Fruit fly (Drosophila melanogaster): ENCODE data around the gene MED24.
A peak's percentile ranks its signal among the peaks of the same experiment; 100 is the strongest.

The MED24 gene

DNA sequence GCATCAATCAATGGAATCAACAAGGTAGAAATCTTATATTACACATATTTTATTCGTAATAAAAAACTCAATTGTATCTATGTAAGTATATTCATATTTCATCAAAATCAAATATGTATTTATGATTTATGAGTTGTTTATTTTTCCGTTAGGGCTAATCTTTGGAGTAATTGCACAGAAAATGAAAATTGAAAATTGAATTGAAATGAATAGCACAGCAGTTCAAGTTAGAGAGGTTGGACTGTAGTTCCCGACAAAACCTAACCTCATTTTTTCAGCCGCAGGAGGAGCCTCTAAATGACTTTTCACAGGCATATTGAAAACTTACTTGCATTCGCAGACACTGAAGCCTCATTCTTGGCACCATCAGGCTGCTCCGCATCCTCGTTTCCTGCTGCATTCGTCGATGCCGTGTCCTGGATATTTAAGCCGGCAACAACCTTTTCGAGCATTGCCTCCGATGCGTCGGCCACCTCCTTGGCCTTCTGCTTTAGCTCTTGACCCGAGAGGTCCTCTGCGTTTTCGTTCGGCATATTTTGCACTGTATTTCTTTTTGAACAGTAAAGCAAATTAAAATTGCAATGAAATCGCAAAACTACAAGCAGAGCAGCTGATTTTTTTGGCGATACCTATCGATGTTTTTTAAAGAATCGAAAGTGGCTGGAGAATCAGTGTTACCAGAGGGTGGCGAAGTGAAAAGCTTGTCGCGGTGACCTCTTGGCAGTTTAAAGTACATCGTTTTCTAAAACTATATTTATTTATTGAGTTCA, 13.1 kb upstream of the MED24 start, which contains the start of gene Nmt (continued):
- TF ChIP-seq CG32532 (GFP tag; IDR thresholded peaks at IDR 0.05) (peak; percentile 64), knrl (GFP tag; IDR thresholded peaks at IDR 0.05; ENCODE audit: partially characterized antibody) (peak; percentile 67; the same call in 2 of the 3 replicates), CG7963 (GFP tag; IDR thresholded peaks at IDR 0.05; ENCODE audit: partially characterized antibody) (peak; percentile 72), pzg (GFP tag; optimal IDR thresholded peaks at IDR 0.05) (peak; percentile 77), bsh (GFP tag; optimal IDR thresholded peaks at IDR 0.05) (peak in 1 of 2 experiments; percentile 43), CG10543 (GFP tag; optimal IDR thresholded peaks at IDR 0.05) (no peak), repo (GFP tag; optimal IDR thresholded peaks at IDR 0.05) (no peak), Trl (optimal IDR thresholded peaks at IDR 0.05) (no peak), Trl (GFP tag; optimal IDR thresholded peaks at IDR 0.05) (no peak), unc-4 (GFP tag; IDR thresholded peaks at IDR 0.05; ENCODE audit: partially characterized antibody) (peak; percentile 81), Aef1 (GFP tag; IDR thresholded peaks at IDR 0.05) (peak; percentile 55), B-H1 (GFP tag; IDR thresholded peaks at IDR 0.05) (peak; percentile 13; the same call in 1 of the 3 replicates), CG14014 (GFP tag; IDR thresholded peaks at IDR 0.05) (peak; percentile 56; the same call in 1 of the 2 replicates), ash1 (GFP tag; optimal IDR thresholded peaks at IDR 0.05) (no peak), Xrp1 (GFP tag; IDR thresholded peaks at IDR 0.05) (no peak), CG5953 (GFP tag; IDR thresholded peaks at IDR 0.05) (peak; percentile 7; the same call in 1 of the 2 replicates), CG6791 (GFP tag; IDR thresholded peaks at IDR 0.05; ENCODE audit: partially characterized antibody) (peak; percentile 88), crp (GFP tag; optimal IDR thresholded peaks at IDR 0.05) (peak; percentile 25 to 90), pros (GFP tag; optimal IDR thresholded peaks at IDR 0.05) (no peak), usp (GFP tag; optimal IDR thresholded peaks at IDR 0.05) (no peak), esg (GFP tag; conservative IDR thresholded peaks at IDR 0.05) (peak; percentile 42; the same call in 1 of the 2 replicates), ci (GFP tag; IDR thresholded peaks at IDR 0.05) (peak; percentile 64; the same call in 1 of the 3 replicates), Ets97D (GFP tag; optimal IDR thresholded peaks at IDR 0.05) (peak; percentile 32), vvl (GFP tag; IDR thresholded peaks at IDR 0.05) (peak; percentile 12; the same call in 1 of the 2 replicates), Hey (tag; optimal IDR thresholded peaks at IDR 0.05) (no peak), Mes4 (GFP tag; optimal IDR thresholded peaks at IDR 0.05) (no peak), MBD-R2 (GFP tag; IDR thresholded peaks at IDR 0.05) (peak; percentile 81), CG1602 (GFP tag; optimal IDR thresholded peaks at IDR 0.05) (peak; percentile 26), slbo (GFP tag; IDR thresholded peaks at IDR 0.05) (peak; percentile 82), nerfin-1 (tag; optimal IDR thresholded peaks at IDR 0.05) (no peak), sim (GFP tag; IDR thresholded peaks at IDR 0.05) (no peak), croc (GFP tag; conservative IDR thresholded peaks at IDR 0.05) (no peak), Nf-YA (GFP tag; IDR thresholded peaks at IDR 0.05) (no peak), CG11504 (tag; optimal IDR thresholded peaks at IDR 0.05) (no peak), tin (GFP tag; optimal IDR thresholded peaks at IDR 0.05) (no peak), Sin3A (optimal IDR thresholded peaks at IDR 0.05) (peak; percentile 78), CG16813 (GFP tag; IDR thresholded peaks at IDR 0.05; ENCODE audit: partially characterized antibody) (peak; percentile 82), hbn (GFP tag; IDR thresholded peaks at IDR 0.05; ENCODE audit: partially characterized antibody) (peak; percentile 86), CG15696 (tag; optimal IDR thresholded peaks at IDR 0.05) (no peak), tup (GFP tag; optimal IDR thresholded peaks at IDR 0.05) (no peak), CG12071 (GFP tag; optimal IDR thresholded peaks at IDR 0.05) (no peak), NFAT (GFP tag; IDR thresholded peaks at IDR 0.05) (no peak), CG12391 (tag; optimal IDR thresholded peaks at IDR 0.05) (peak; percentile 22), CG17186 (GFP tag; optimal IDR thresholded peaks at IDR 0.05) (no peak), CG43689 (GFP tag; IDR thresholded peaks at IDR 0.05) (0 out of 2 replicates have a peak, but pooled peaks have one; percentile 36), jigr1 (GFP tag; IDR thresholded peaks at IDR 0.05) (no peak), CG6254 (GFP tag; optimal IDR thresholded peaks at IDR 0.05) (no peak), Kr (GFP tag; optimal IDR thresholded peaks at IDR 0.05) (no peak), emc (GFP tag; optimal IDR thresholded peaks at IDR 0.05) (no peak)

Measured in whole organism, embryonic.